Worm (Caenorhabditis elegans) whole organism, L4 larva: ENCODE results near the gene T08B6.4.

ENCODE experiments used
- F10B5.3 ChIP-seq: sonication (generic microtip); optimal IDR thresholded peaks from 2 replicates; lab custom pipeline; 2016; ENCODE audit warnings: mild to moderate bottlenecking, missing genetic modification characterization, missing compliant biosample characterization
- Y75B8A.6 ChIP-seq: fragments of 200-800 bp; sonication (Bioruptor generic); IDR thresholded peaks from 2 replicates; pipeline ENCODE4 v1.3.6; 2022; ENCODE audit warnings: missing genetic modification reagents, missing genetic modification characterization, missing compliant biosample characterization
- ZK546.5 ChIP-seq, 2 experiments: sonication (generic microtip); optimal IDR thresholded peaks; 2 replicates each; lab custom pipeline; 2017; ENCODE audit warnings: missing biosample characterization in 2 of 2, missing genetic modification characterization in 2 of 2
- ama-1 ChIP-seq: fragments of 150-350 bp; optimal IDR thresholded peaks from 2 replicates; lab custom pipeline; 2014; ENCODE audit warnings: inconsistent platforms, mixed read lengths
- duxl-1 ChIP-seq: sonication (generic microtip); optimal IDR thresholded peaks from 2 replicates; lab custom pipeline; 2016; ENCODE audit warnings: mild to moderate bottlenecking, missing genetic modification characterization, moderate library complexity, missing compliant biosample characterization; ENCODE audit not compliant: poor library complexity
- egl-27 ChIP-seq: sonication (generic microtip); optimal IDR thresholded peaks from 3 replicates; lab custom pipeline; 2017; ENCODE audit warnings: missing biosample characterization, missing genetic modification reagents, missing genetic modification characterization
- fkh-10 ChIP-seq: fragments of 150-350 bp; optimal IDR thresholded peaks from 2 replicates; lab custom pipeline; 2014; ENCODE audit warnings: missing biosample characterization, missing genetic modification reagents, missing genetic modification characterization
- nhr-11 ChIP-seq: fragments of 150-350 bp; optimal IDR thresholded peaks from 2 replicates; lab custom pipeline; 2014; ENCODE audit warnings: missing biosample characterization, missing genetic modification characterization
- nhr-237 ChIP-seq: sonication (generic microtip); optimal IDR thresholded peaks from 2 replicates; lab custom pipeline; 2017; ENCODE audit warnings: missing biosample characterization, missing genetic modification characterization
- skn-1 ChIP-seq: fragments of 150-350 bp; optimal IDR thresholded peaks from 2 replicates; lab custom pipeline; 2014; ENCODE audit warnings: missing biosample characterization, missing genetic modification characterization
- snpc-4 ChIP-seq: fragments of 150-350 bp; optimal IDR thresholded peaks from 2 replicates; lab custom pipeline; 2014; ENCODE audit warnings: missing biosample characterization, missing genetic modification characterization

- no peak for TF ChIP-seq egl-27 (tag; lab: Kevin White, UChicago)
- TF ChIP-seq F10B5.3 (tag; lab: Kevin White, UChicago), result no peak
- TF ChIP-seq ama-1 (lab: Kevin White, UChicago), result no peak
- TF ChIP-seq Y75B8A.6 (GFP tag; lab: Robert Waterston, UW), result no peak
- no peak for TF ChIP-seq snpc-4
- no peak for TF ChIP-seq fkh-10
- no peak for TF ChIP-seq ZK546.5 (tag; optimal IDR thresholded peaks at IDR 0.05; lab: Kevin White, UChicago)
- TF ChIP-seq skn-1, result no peak
- no peak for TF ChIP-seq duxl-1
- no peak for TF ChIP-seq nhr-11 (tag; lab: Kevin White, UChicago)
- TF ChIP-seq nhr-237 (tag; lab: Kevin White, UChicago), result no peak
These were observed 30.9 kb upstream of the T08B6.4 start, which contains the start of gene str-174 for ce11 chrIV:4874603-4875002.
